Worm (Caenorhabditis elegans): Measurements from ENCODE around the gene C39B5.10.

Gene C39B5.10

ce11 chrIII:2212343-2212742 lies 27.1 kb downstream of the C39B5.10 start:
- no peak for TF ChIP-seq dao-5 (tag; optimal IDR thresholded peaks at IDR 0.05)
- no peak for TF ChIP-seq W03F9.2 (tag; optimal IDR thresholded peaks at IDR 0.05)
- no peak for TF ChIP-seq him-1 (tag; optimal IDR thresholded peaks at IDR 0.05)

DNA sequence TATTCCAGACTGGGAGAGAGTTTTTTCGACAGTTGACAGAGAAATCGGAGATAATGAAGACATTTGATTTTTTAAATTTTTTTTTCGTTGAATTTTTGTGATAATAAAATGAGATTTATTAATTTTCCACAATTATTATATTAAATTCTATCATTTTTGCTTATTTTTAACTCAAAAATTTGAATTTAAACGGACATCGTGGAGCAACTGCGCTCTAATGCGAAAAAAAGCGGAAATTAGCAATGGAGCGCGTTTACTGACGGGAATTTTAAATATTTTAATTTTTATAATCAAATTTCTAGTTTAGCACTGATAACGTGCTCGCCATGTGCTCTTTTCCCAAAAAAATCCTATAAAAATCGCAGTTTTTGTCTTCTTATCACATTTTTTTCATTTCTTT lies 28.3 kb downstream of the C39B5.10 start, which contains the start of gene C39B5.14:
Gene C39B5.14 (plus strand): TSS at position 301 of the 400 bp plus-strand sequence.
- TF ChIP-seq W03F9.2 (tag; optimal IDR thresholded peaks at IDR 0.05) (no peak), dao-5 (tag; optimal IDR thresholded peaks at IDR 0.05) (no peak), him-1 (tag; optimal IDR thresholded peaks at IDR 0.05) (no peak)

- no peak for TF ChIP-seq W03F9.2 (tag; optimal IDR thresholded peaks at IDR 0.05)
- TF ChIP-seq him-1 (tag; optimal IDR thresholded peaks at IDR 0.05): no peak
- TF ChIP-seq dao-5 (tag; optimal IDR thresholded peaks at IDR 0.05): no peak
Observed at ce11 chrIII:2210601-2211000, 28.8 kb downstream of the C39B5.10 start.

DNA sequence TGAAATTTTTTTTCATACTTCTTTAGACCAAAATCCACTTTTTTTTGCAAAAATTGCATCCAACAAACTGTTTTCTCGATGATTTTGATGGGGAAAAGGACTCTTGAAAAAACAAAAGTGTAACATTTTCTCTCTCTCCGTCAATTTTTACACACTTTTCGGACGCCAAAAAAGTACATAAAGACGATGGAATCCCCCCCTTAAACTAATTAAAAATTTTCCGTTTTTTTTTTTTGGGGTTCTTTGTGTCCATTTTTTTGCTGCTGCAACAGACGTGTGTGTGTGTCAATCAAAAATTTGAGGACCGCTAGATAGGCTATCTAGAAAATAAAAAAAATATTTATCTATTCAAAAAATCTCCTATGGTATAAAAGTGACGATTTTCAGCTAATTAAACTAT lies 31.6 kb downstream of the C39B5.10 start, which contains the start of gene C39B5.5:
Gene C39B5.5 (plus strand): TSS at position 301 of the 400 bp plus-strand sequence.
- TF ChIP-seq him-1 (tag; optimal IDR thresholded peaks at IDR 0.05) (no peak), W03F9.2 (tag; optimal IDR thresholded peaks at IDR 0.05) (no peak), dao-5 (tag; optimal IDR thresholded peaks at IDR 0.05) (no peak)

DNA sequence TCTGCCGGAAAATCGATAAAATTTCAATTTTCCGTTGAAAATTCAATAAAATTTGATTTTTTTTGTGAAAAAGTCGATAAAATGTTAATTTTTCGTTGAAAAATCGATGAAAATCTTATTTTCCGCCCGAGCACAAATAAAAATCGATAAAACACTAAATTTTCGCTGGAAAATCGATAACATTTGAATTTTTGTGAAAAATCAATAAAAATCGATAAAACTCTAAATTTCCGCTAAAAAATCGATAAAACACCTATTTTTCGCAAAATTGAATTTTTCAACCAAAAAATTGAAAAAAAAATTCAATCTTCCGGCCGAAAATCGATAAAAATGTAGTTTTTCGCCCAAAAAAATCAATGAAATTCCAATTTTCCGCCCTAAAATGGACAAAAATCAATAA lies 34.3 kb downstream of the C39B5.10 start:
- TF ChIP-seq W03F9.2 (tag; optimal IDR thresholded peaks at IDR 0.05) (no peak), him-1 (tag; optimal IDR thresholded peaks at IDR 0.05) (no peak), dao-5 (tag; optimal IDR thresholded peaks at IDR 0.05) (no peak)

ce11 chrIII:2197706-2198105 lies 41.7 kb downstream of the C39B5.10 start, which contains the start of gene C39B5.6:
TSS of gene C39B5.6 (plus strand) at chrIII:2198006.
- TF ChIP-seq him-1 (tag; optimal IDR thresholded peaks at IDR 0.05) (no peak), W03F9.2 (tag; optimal IDR thresholded peaks at IDR 0.05) (no peak), dao-5 (tag; optimal IDR thresholded peaks at IDR 0.05) (no peak)

All from whole organism, L4/young adult.